Worm (Caenorhabditis elegans): ENCODE data around the gene swsn-4.

Gene swsn-4

DNA sequence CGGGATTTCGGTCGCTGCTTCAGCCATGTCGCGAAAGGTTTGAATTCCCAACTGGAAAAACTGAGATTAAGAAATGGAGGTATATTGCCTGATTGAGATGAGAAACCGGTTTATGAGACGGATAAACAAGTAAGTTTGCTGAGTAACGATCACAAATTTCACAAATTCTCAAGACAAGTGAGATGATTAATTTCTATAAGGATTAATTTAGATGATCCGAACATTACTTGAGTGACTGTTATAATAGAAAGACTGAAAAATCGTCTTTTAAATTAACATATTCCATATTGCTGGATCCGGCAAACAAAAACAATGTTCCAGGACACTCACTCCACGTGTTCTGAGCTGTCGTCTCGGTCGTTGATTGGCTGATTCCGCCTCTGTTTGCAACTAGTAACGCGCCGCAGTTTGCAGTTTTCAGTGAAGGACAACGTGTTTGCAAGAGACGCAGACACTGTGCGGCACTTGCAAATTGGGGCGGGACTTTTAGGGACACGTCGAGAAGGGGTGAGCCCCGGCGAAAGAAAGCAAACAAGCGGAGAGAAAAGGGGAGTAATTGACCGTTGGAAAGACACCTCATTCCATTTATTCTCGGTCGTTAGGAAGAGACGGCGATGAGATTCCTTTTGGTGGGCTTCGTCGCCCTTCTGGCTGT, 6.9 kb upstream of the swsn-4 start, which contains the start of the genes imp-2 and enpl-1 (continued):
- TF ChIP-seq hmg-20 (GFP tag; IDR thresholded peaks at IDR 0.05) (no peak), madf-6 (GFP tag; IDR thresholded peaks at IDR 0.05) (peak; percentile 60; the same call in 1 of the 2 replicates), him-1 (tag; optimal IDR thresholded peaks at IDR 0.05) (no peak), K12H6.12 (tag; optimal IDR thresholded peaks at IDR 0.05) (peak; percentile 86), snpc-1.1 (tag; optimal IDR thresholded peaks at IDR 0.05; ENCODE audit: insufficient read depth) (no peak), ceh-27 (GFP tag; optimal IDR thresholded peaks at IDR 0.05) (peak; percentile 88), unc-62 (GFP tag; optimal IDR thresholded peaks at IDR 0.05) (peak; percentile 11), rec-8 (tag; optimal IDR thresholded peaks at IDR 0.05) (no peak), nfyb-1 (GFP tag; IDR thresholded peaks at IDR 0.05) (peak; percentile 100), bed-1 (GFP tag; IDR thresholded peaks at IDR 0.05) (no peak), nhr-80 (tag; optimal IDR thresholded peaks at IDR 0.05) (peak; percentile 96), ztf-18 (tag; optimal IDR thresholded peaks at IDR 0.05) (peak; percentile 76), F39B2.1 (GFP tag; IDR thresholded peaks at IDR 0.05) (no peak), ztf-25 (GFP tag; IDR thresholded peaks at IDR 0.05) (0 out of 2 replicates have a peak, but pooled peaks have one; percentile 30), tlf-1 (GFP tag; optimal IDR thresholded peaks at IDR 0.05) (peak; percentile 86), B0035.1 (tag; optimal IDR thresholded peaks at IDR 0.05) (no peak), lsy-27 (tag; optimal IDR thresholded peaks at IDR 0.05; ENCODE audit: borderline replicate concordance, insufficient read depth) (no peak), nhr-90 (tag; optimal IDR thresholded peaks at IDR 0.05) (peak; percentile 82), ztf-22 (GFP tag; optimal IDR thresholded peaks at IDR 0.05) (peak; percentile 48), egl-18 (GFP tag; IDR thresholded peaks at IDR 0.05) (no peak), ceh-79 (tag; optimal IDR thresholded peaks at IDR 0.05) (no peak), F22D6.2 (tag; optimal IDR thresholded peaks at IDR 0.05) (peak; percentile 51), nhr-179 (tag; optimal IDR thresholded peaks at IDR 0.05) (no peak), ztf-6 (GFP tag; IDR thresholded peaks at IDR 0.05) (no peak), madf-10 (tag; optimal IDR thresholded peaks at IDR 0.05) (peak; percentile 77), Y56A3A.18 (GFP tag; IDR thresholded peaks at IDR 0.05) (no peak), sdz-38 (tag; optimal IDR thresholded peaks at IDR 0.05) (no peak), lsl-1 (GFP tag; optimal IDR thresholded peaks at IDR 0.05) (peak; percentile 67), efl-1 (GFP tag; optimal IDR thresholded peaks at IDR 0.05) (peak; percentile 23), B0336.3 (GFP tag; IDR thresholded peaks at IDR 0.05) (peak; percentile 83), bed-2 (GFP tag; IDR thresholded peaks at IDR 0.05) (no peak), madf-3 (GFP tag; IDR thresholded peaks at IDR 0.05) (peak; percentile 72; the same call in 1 of the 2 replicates), mes-4 (tag; optimal IDR thresholded peaks at IDR 0.05) (no peak), chd-7 (tag; optimal IDR thresholded peaks at IDR 0.05) (peak; percentile 79), attf-5 (GFP tag; optimal IDR thresholded peaks at IDR 0.05) (peak; percentile 88), F10E7.11 (tag; optimal IDR thresholded peaks at IDR 0.05) (no peak), unc-130 (GFP tag; optimal IDR thresholded peaks at IDR 0.05) (no peak), rpc-1 (optimal IDR thresholded peaks at IDR 0.05) (no peak), rpc-1 (tag; optimal IDR thresholded peaks at IDR 0.05) (peak; percentile 5)
